Fruit fly (Drosophila melanogaster): ENCODE results near the gene CG42816.

CG42816 gene

dm6 chr3L:17791495-17791894, 5.9 kb downstream of the CG42816 start (continued):
- peak; percentile 81 for TF ChIP-seq Fer3 (tag; optimal IDR thresholded peaks at IDR 0.05)
- peak; percentile 46 for TF ChIP-seq CG12071 (GFP tag; optimal IDR thresholded peaks at IDR 0.05)
- TF ChIP-seq hbn (GFP tag; IDR thresholded peaks at IDR 0.05; ENCODE audit: partially characterized antibody) = no peak
- peak; percentile 78 for TF ChIP-seq CG10543 (GFP tag; optimal IDR thresholded peaks at IDR 0.05)
- peak; percentile 15 for TF ChIP-seq CG12744 (GFP tag; optimal IDR thresholded peaks at IDR 0.05)
- no peak for TF ChIP-seq her (GFP tag; optimal IDR thresholded peaks at IDR 0.05)
- TF ChIP-seq Hand (GFP tag; optimal IDR thresholded peaks at IDR 0.05) = peak; percentile 49
- peak; percentile 18 for TF ChIP-seq ash1 (GFP tag; optimal IDR thresholded peaks at IDR 0.05)
- 0 out of 3 replicates have a peak, but pooled peaks have one; percentile 47 for TF ChIP-seq Dbx (GFP tag; IDR thresholded peaks at IDR 0.05)
- TF ChIP-seq CrebB (tag; optimal IDR thresholded peaks at IDR 0.05) = peak; percentile 46
- no peak for TF ChIP-seq CG17612 (GFP tag; IDR thresholded peaks at IDR 0.05)
- peak; percentile 94 for TF ChIP-seq lab (GFP tag; optimal IDR thresholded peaks at IDR 0.05)
- TF ChIP-seq fd3F (GFP tag; optimal IDR thresholded peaks at IDR 0.05) = peak; percentile 87
- peak; percentile 67 for TF ChIP-seq Dek (tag; optimal IDR thresholded peaks at IDR 0.05)
- peak; percentile 2 for TF ChIP-seq Jarid2 (GFP tag; optimal IDR thresholded peaks at IDR 0.05)
- peak; percentile 62 for TF ChIP-seq CG2120 (GFP tag; optimal IDR thresholded peaks at IDR 0.05)
- TF ChIP-seq lilli (GFP tag; optimal IDR thresholded peaks at IDR 0.05) = no peak
- no peak for TF ChIP-seq ro (GFP tag; IDR thresholded peaks at IDR 0.05)
- peak; percentile 39 for TF ChIP-seq D19B (GFP tag; optimal IDR thresholded peaks at IDR 0.05)
- peak; percentile 40 for TF ChIP-seq CG1233 (GFP tag; optimal IDR thresholded peaks at IDR 0.05)
- peak; percentile 34 for TF ChIP-seq exex (tag; optimal IDR thresholded peaks at IDR 0.05)
- peak; percentile 7 for TF ChIP-seq CG9727 (GFP tag; optimal IDR thresholded peaks at IDR 0.05)
- TF ChIP-seq Fer2 (tag; optimal IDR thresholded peaks at IDR 0.05) = peak; percentile 52
- peak; percentile 85 for TF ChIP-seq caup (GFP tag; optimal IDR thresholded peaks at IDR 0.05; ENCODE audit: severe bottlenecking)
- peak; percentile 53 for TF ChIP-seq CG12299 (tag; optimal IDR thresholded peaks at IDR 0.05)
- peak; percentile 87 for TF ChIP-seq Hmr (GFP tag; optimal IDR thresholded peaks at IDR 0.05)
- TF ChIP-seq cwo (GFP tag; optimal IDR thresholded peaks at IDR 0.05) = peak; percentile 64
- peak; percentile 13 for TF ChIP-seq Hey (tag; optimal IDR thresholded peaks at IDR 0.05)
- peak; percentile 50; the same call in 1 of the 2 replicates for TF ChIP-seq Adf1 (GFP tag; IDR thresholded peaks at IDR 0.05)
- peak; percentile 62 for TF ChIP-seq CG6854 (GFP tag; optimal IDR thresholded peaks at IDR 0.05)
- peak; percentile 62 for TF ChIP-seq CG15011 (GFP tag; optimal IDR thresholded peaks at IDR 0.05)
- TF ChIP-seq shn (GFP tag; optimal IDR thresholded peaks at IDR 0.05) = no peak
- peak; percentile 12 for TF ChIP-seq org-1 (GFP tag; optimal IDR thresholded peaks at IDR 0.05)
- no peak for TF ChIP-seq Gug (GFP tag; IDR thresholded peaks at IDR 0.05)
- no peak for TF ChIP-seq H15 (GFP tag; IDR thresholded peaks at IDR 0.05)
- peak; percentile 23 for TF ChIP-seq CG31365 (tag; optimal IDR thresholded peaks at IDR 0.05)
- no peak for TF ChIP-seq fd64A (GFP tag; optimal IDR thresholded peaks at IDR 0.05)
- TF ChIP-seq CG14014 (GFP tag; IDR thresholded peaks at IDR 0.05) = no peak
- TF ChIP-seq bab2 (GFP tag; optimal IDR thresholded peaks at IDR 0.05) = peak; percentile 1
- TF ChIP-seq CG18599 (GFP tag; optimal IDR thresholded peaks at IDR 0.05) = peak; percentile 91
- peak; percentile 49; the same call in 1 of the 2 replicates for TF ChIP-seq CG11247 (GFP tag; IDR thresholded peaks at IDR 0.05)
- no peak for TF ChIP-seq CG10431 (GFP tag; optimal IDR thresholded peaks at IDR 0.05)
- peak; percentile 80 for TF ChIP-seq Atf6 (GFP tag; IDR thresholded peaks at IDR 0.05)
- no peak for TF ChIP-seq zfh1 (GFP tag; IDR thresholded peaks at IDR 0.05)
- TF ChIP-seq pho (GFP tag; optimal IDR thresholded peaks at IDR 0.05) = peak; percentile 39
- TF ChIP-seq Mad (GFP tag; optimal IDR thresholded peaks at IDR 0.05) = no peak
- TF ChIP-seq CG3281 (GFP tag; optimal IDR thresholded peaks at IDR 0.05) = peak; percentile 88
- peak; percentile 45 for TF ChIP-seq CG12104 (GFP tag; optimal IDR thresholded peaks at IDR 0.05)
- TF ChIP-seq CG6765 (GFP tag; optimal IDR thresholded peaks at IDR 0.05) = peak; percentile 66
- peak; percentile 13 for TF ChIP-seq CG4328 (GFP tag; optimal IDR thresholded peaks at IDR 0.05)

Data from whole organism, embryonic.